Fruit fly (Drosophila melanogaster) Kc167 (cell line): Measurements from ENCODE around the gene TP53INP.

Source experiments
- Myc ChIP-seq: fragments of >200 bp; optimal IDR thresholded peaks from 2 replicates; lab custom pipeline; 2017; ENCODE audit warnings: missing external identifiers
- h ChIP-seq: fragments of >200 bp; optimal IDR thresholded peaks from 3 replicates; lab custom pipeline; 2018; ENCODE audit warnings: missing external identifiers
- insv ChIP-seq: fragments of >200 bp; optimal IDR thresholded peaks from 3 replicates; lab custom pipeline; 2018; ENCODE audit warnings: missing external identifiers
- ttk ChIP-seq: sonication (Bioruptor generic); optimal IDR thresholded peaks from 2 replicates; lab custom pipeline; 2017; ENCODE audit warnings: missing external identifiers

DNA sequence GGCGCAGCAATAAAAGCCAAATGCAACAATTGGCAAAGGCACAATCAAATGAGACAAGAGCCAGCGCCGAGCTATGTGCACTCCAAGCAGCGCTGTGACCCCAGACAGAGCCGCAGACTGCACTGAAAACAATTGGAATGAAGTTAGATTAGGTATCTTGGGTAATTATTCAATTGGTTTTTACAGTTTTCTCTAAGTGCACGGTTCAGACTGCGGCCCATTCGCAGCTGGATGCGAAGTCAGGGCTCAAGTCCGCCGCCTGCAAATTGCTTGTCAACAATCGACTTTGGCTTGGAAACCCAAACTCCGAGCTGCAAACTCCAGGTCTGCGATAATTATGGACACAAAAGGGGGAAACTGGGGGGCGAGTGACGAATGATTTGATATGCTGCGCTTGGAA lies 13.1 kb upstream of the TP53INP start:
- TF ChIP-seq insv (lab: Kevin White, UChicago) (no peak), h (lab: Kevin White, UChicago) (no peak), ttk (lab: Kevin White, UChicago) (no peak), Myc (lab: Kevin White, UChicago) (no peak)
